Fruit fly (Drosophila melanogaster): ENCODE measurements around the gene Spec2.

- TF ChIP-seq h (optimal IDR thresholded peaks at IDR 0.05) = no peak
- TF ChIP-seq insv (optimal IDR thresholded peaks at IDR 0.05) = no peak
- TF ChIP-seq ttk (optimal IDR thresholded peaks at IDR 0.05) = no peak
Observed at dm6 chr3R:5659829-5660197, 35.9 kb upstream of the Spec2 start, which contains the start of gene CG2182.

Data from Kc167 (cell line).